Fruit fly (Drosophila melanogaster) whole organism, wandering third instar larva: ENCODE results near the gene stck.
A peak's percentile ranks its signal among the peaks of the same experiment; 100 is the strongest.

Source experiments
- Abd-B ChIP-seq: fragments of >200 bp; optimal IDR thresholded peaks from 2 replicates; lab custom pipeline; 2017; ENCODE audit warnings: missing biosample characterization, missing genetic modification characterization
- CG32264 ChIP-seq: fragments of 200-800 bp; sonication (Bioruptor generic); optimal IDR thresholded peaks from 2 replicates; lab custom pipeline; 2016; ENCODE audit warnings: missing biosample characterization, missing genetic modification characterization
- CG9705 ChIP-seq: fragments of 200-800 bp; sonication (Bioruptor generic); optimal IDR thresholded peaks from 2 replicates; lab custom pipeline; 2018; ENCODE audit warnings: missing biosample characterization, mild to moderate bottlenecking, missing genetic modification characterization
- CrebA ChIP-seq: fragments of 200-800 bp; sonication (Bioruptor generic); optimal IDR thresholded peaks from 2 replicates; lab custom pipeline; 2016; ENCODE audit warnings: missing biosample characterization, mild to moderate bottlenecking, missing genetic modification characterization, borderline replicate concordance
- Dfd ChIP-seq: fragments of >200 bp; optimal IDR thresholded peaks from 2 replicates; lab custom pipeline; 2017; ENCODE audit warnings: missing biosample characterization, missing genetic modification characterization
- Dif ChIP-seq: fragments of 200-275, 200-300 bp; sonication (Bioruptor generic); optimal IDR thresholded peaks from 2 replicates; lab custom pipeline; 2018; ENCODE audit warnings: missing biosample characterization, missing genetic modification characterization; ENCODE audit not compliant: partially characterized antibody
- GATAd ChIP-seq: sonication (Bioruptor generic); optimal IDR thresholded peaks from 2 replicates; lab custom pipeline; 2016; ENCODE audit warnings: missing biosample characterization, missing genetic modification characterization
- HLH106 ChIP-seq: fragments of 200-800 bp; optimal IDR thresholded peaks from 3 replicates; lab custom pipeline; 2019; ENCODE audit warnings: missing biosample characterization, mild to moderate bottlenecking, missing genetic modification characterization, moderate library complexity
- Hnf4 ChIP-seq: fragments of 200-800 bp; sonication (Bioruptor generic); optimal IDR thresholded peaks from 2 replicates; lab custom pipeline; 2016; ENCODE audit warnings: missing biosample characterization, mild to moderate bottlenecking, missing genetic modification characterization
- Hr78 ChIP-seq: fragments of >200 bp; optimal IDR thresholded peaks from 2 replicates; lab custom pipeline; 2017; ENCODE audit warnings: missing biosample characterization, missing genetic modification characterization
- Hr83 ChIP-seq: fragments of 200-300 bp; sonication (Bioruptor generic); optimal IDR thresholded peaks from 2 replicates; lab custom pipeline; 2016; ENCODE audit warnings: missing biosample characterization, mild to moderate bottlenecking, missing genetic modification characterization, moderate library complexity; ENCODE audit not compliant: poor library complexity, severe bottlenecking
- Jra ChIP-seq: sonication (Bioruptor generic); optimal IDR thresholded peaks from 2 replicates; lab custom pipeline; 2016; ENCODE audit warnings: missing biosample characterization, missing genetic modification characterization
- Mio ChIP-seq: sonication (Bioruptor generic); optimal IDR thresholded peaks from 2 replicates; lab custom pipeline; 2016; ENCODE audit warnings: missing biosample characterization, missing genetic modification characterization
- Myc ChIP-seq: fragments of >200 bp; optimal IDR thresholded peaks from 2 replicates; lab custom pipeline; 2017
- N ChIP-seq: fragments of >200 bp; optimal IDR thresholded peaks from 2 replicates; lab custom pipeline; 2018; ENCODE audit warnings: missing biosample characterization, missing external identifiers, missing genetic modification characterization
- OdsH ChIP-seq: fragments of 200-800 bp; sonication (Bioruptor generic); optimal IDR thresholded peaks from 2 replicates; lab custom pipeline; 2016; ENCODE audit warnings: missing biosample characterization, mild to moderate bottlenecking, missing genetic modification characterization
- Rel ChIP-seq, 2 experiments: fragments of 200-800 bp; sonication (Bioruptor generic) in 1 of 2; optimal IDR thresholded peaks; 2 replicates in 1 of 2; 3 replicates in 1 of 2; lab custom pipeline; 2016 to 2019; ENCODE audit warnings: mild to moderate bottlenecking in 2 of 2, missing biosample characterization in 2 of 2, missing genetic modification characterization in 2 of 2, moderate library complexity in 1 of 2
- Sp1 ChIP-seq: fragments of 200-800 bp; sonication (Bioruptor generic); optimal IDR thresholded peaks from 3 replicates; lab custom pipeline; 2019; ENCODE audit warnings: missing biosample characterization, mild to moderate bottlenecking, missing genetic modification characterization, moderate library complexity
- Vsx2 ChIP-seq: fragments of 200-300, 225-300 bp; sonication (Bioruptor generic); optimal IDR thresholded peaks from 2 replicates; lab custom pipeline; 2018; ENCODE audit warnings: missing biosample characterization, missing genetic modification characterization; ENCODE audit not compliant: partially characterized antibody
- br ChIP-seq: fragments of 200-800 bp; sonication (Bioruptor generic); optimal IDR thresholded peaks from 2 replicates; lab custom pipeline; 2016; ENCODE audit warnings: missing biosample characterization, missing genetic modification characterization
- brk ChIP-seq: fragments of 200-800 bp; sonication (Bioruptor generic); optimal IDR thresholded peaks from 2 replicates; lab custom pipeline; 2016; ENCODE audit warnings: missing biosample characterization, mild to moderate bottlenecking, missing genetic modification characterization
- dl ChIP-seq, 2 experiments: fragments of 175-275, 200-275 bp in 1 of 2; fragments of 200-275 bp in 1 of 2; sonication (Bioruptor generic); optimal IDR thresholded peaks; lab custom pipeline; 2018; ENCODE audit warnings: mild to moderate bottlenecking in 2 of 2, missing biosample characterization in 2 of 2, missing genetic modification characterization in 2 of 2, moderate library complexity in 2 of 2; ENCODE audit not compliant: partially characterized antibody in 2 of 2, insufficient read depth in 1 of 2
- dmrt93B ChIP-seq: fragments of 200-800 bp; sonication (Bioruptor generic); optimal IDR thresholded peaks from 2 replicates; lab custom pipeline; 2018; ENCODE audit warnings: missing biosample characterization, mild to moderate bottlenecking, missing genetic modification characterization
- dsf ChIP-seq: sonication (Bioruptor generic); optimal IDR thresholded peaks from 2 replicates; lab custom pipeline; 2016; ENCODE audit warnings: missing biosample characterization, missing genetic modification characterization, borderline replicate concordance
- ey ChIP-seq: fragments of 200-800 bp; sonication (Bioruptor generic); optimal IDR thresholded peaks from 2 replicates; lab custom pipeline; 2016; ENCODE audit warnings: missing biosample characterization, missing genetic modification characterization
- foxo ChIP-seq, 2 experiments: fragments of 200-800 bp; sonication (Bioruptor generic); optimal IDR thresholded peaks; 2 replicates in 1 of 2; 3 replicates in 1 of 2; lab custom pipeline; 2016 to 2017; ENCODE audit warnings: missing biosample characterization in 2 of 2, missing genetic modification characterization in 2 of 2
- fru ChIP-seq: fragments of 200-800 bp; sonication (Bioruptor generic); optimal IDR thresholded peaks from 3 replicates; lab custom pipeline; 2016; ENCODE audit warnings: missing biosample characterization, mild to moderate bottlenecking, missing genetic modification characterization
- h ChIP-seq: fragments of 200-800 bp; sonication (Bioruptor generic); optimal IDR thresholded peaks from 3 replicates; lab custom pipeline; 2016; ENCODE audit warnings: missing biosample characterization, mild to moderate bottlenecking, missing genetic modification characterization
- jim ChIP-seq: fragments of 175-275, 200-325 bp; sonication (Bioruptor generic); optimal IDR thresholded peaks from 2 replicates; lab custom pipeline; 2016; ENCODE audit warnings: missing biosample characterization, mild to moderate bottlenecking, missing genetic modification characterization
- lola ChIP-seq: fragments of >200 bp; optimal IDR thresholded peaks from 2 replicates; lab custom pipeline; 2017; ENCODE audit warnings: missing biosample characterization, missing genetic modification characterization
- pan ChIP-seq: fragments of >200 bp; optimal IDR thresholded peaks from 2 replicates; lab custom pipeline; 2017
- psq ChIP-seq: fragments of 200-800 bp; sonication (Bioruptor generic); optimal IDR thresholded peaks from 3 replicates; lab custom pipeline; 2017; ENCODE audit warnings: missing biosample characterization, mild to moderate bottlenecking, missing genetic modification characterization, moderate library complexity
- rgr ChIP-seq: fragments of 200-800 bp; sonication (Bioruptor generic); optimal IDR thresholded peaks from 3 replicates; lab custom pipeline; 2016; ENCODE audit warnings: missing biosample characterization, mild to moderate bottlenecking, missing genetic modification characterization
- sage ChIP-seq: fragments of 200-800 bp; sonication (Bioruptor generic); optimal IDR thresholded peaks from 2 replicates; lab custom pipeline; 2016; ENCODE audit warnings: missing biosample characterization, mild to moderate bottlenecking, missing genetic modification characterization
- sv ChIP-seq: fragments of 200-800 bp; sonication (Bioruptor generic); optimal IDR thresholded peaks from 3 replicates; lab custom pipeline; 2016; ENCODE audit warnings: missing biosample characterization, missing genetic modification characterization
- tai ChIP-seq: sonication (Bioruptor generic); optimal IDR thresholded peaks from 2 replicates; lab custom pipeline; 2016; ENCODE audit warnings: missing biosample characterization, missing genetic modification characterization
- usp ChIP-seq: fragments of >200 bp; optimal IDR thresholded peaks from 2 replicates; lab custom pipeline; 2017; ENCODE audit warnings: missing biosample characterization, missing genetic modification characterization
- woc ChIP-seq: sonication (Bioruptor generic); optimal IDR thresholded peaks from 2 replicates; lab custom pipeline; 2016; ENCODE audit warnings: missing biosample characterization, mild to moderate bottlenecking, missing genetic modification characterization

The stck gene

dm6 chr3R:8349449-8350115, 7.2 kb upstream of the stck start, which contains the start of gene Atg13:
Gene Atg13, plus strand, starts transcription at chr3R:8349815.
- no peak for TF ChIP-seq OdsH (GFP tag; lab: Kevin White, UChicago)
- peak; percentile 9 for TF ChIP-seq ey (GFP tag; lab: Kevin White, UChicago)
- TF ChIP-seq CG32264, result no peak
- TF ChIP-seq Vsx2 (GFP tag; lab: Kevin White, UChicago), result no peak
- no peak for TF ChIP-seq Dfd (GFP tag; lab: Kevin White, UChicago)
- TF ChIP-seq jim (GFP tag; lab: Kevin White, UChicago), result no peak
- no peak for TF ChIP-seq Rel (GFP tag; optimal IDR thresholded peaks at IDR 0.05; lab: Kevin White, UChicago)
- TF ChIP-seq Rel (tag; optimal IDR thresholded peaks at IDR 0.05; lab: Kevin White, UChicago), result peak; percentile 46
- TF ChIP-seq Jra (GFP tag; lab: Kevin White, UChicago), result no peak
- no peak for TF ChIP-seq CG9705
- no peak for TF ChIP-seq CrebA (GFP tag; lab: Kevin White, UChicago)
- TF ChIP-seq Dif (GFP tag; lab: Kevin White, UChicago), result no peak
- TF ChIP-seq Sp1, result peak; percentile 29
- TF ChIP-seq GATAd (GFP tag; lab: Kevin White, UChicago), result no peak
- no peak for TF ChIP-seq br (GFP tag; lab: Kevin White, UChicago)
- TF ChIP-seq woc (GFP tag; lab: Kevin White, UChicago), result no peak
- peak; percentile 1 for TF ChIP-seq sv (GFP tag; lab: Kevin White, UChicago)
- TF ChIP-seq brk (GFP tag; lab: Kevin White, UChicago), result no peak
- TF ChIP-seq Abd-B (GFP tag; lab: Kevin White, UChicago), result peak; percentile 32
- no peak for TF ChIP-seq h
- no peak for TF ChIP-seq Mio (GFP tag; lab: Kevin White, UChicago)
- TF ChIP-seq HLH106 (tag; lab: Kevin White, UChicago), result peak; percentile 43
- TF ChIP-seq sage, result no peak
- no peak for TF ChIP-seq fru (GFP tag; lab: Kevin White, UChicago)
- no peak for TF ChIP-seq Hr78 (GFP tag; lab: Kevin White, UChicago)
- no peak for TF ChIP-seq tai (GFP tag; lab: Kevin White, UChicago)
- no peak for TF ChIP-seq lola (GFP tag; lab: Kevin White, UChicago)
- TF ChIP-seq Hnf4 (GFP tag; lab: Kevin White, UChicago), result peak; percentile 73
- TF ChIP-seq dl (GFP tag; optimal IDR thresholded peaks at IDR 0.05; lab: Kevin White, UChicago; ENCODE audit: insufficient read depth in 1 of 2, partially characterized antibody in 2 of 2), result no peak
- TF ChIP-seq foxo (GFP tag; optimal IDR thresholded peaks at IDR 0.05; lab: Kevin White, UChicago), result no peak
- no peak for TF ChIP-seq Myc (lab: Kevin White, UChicago)
- no peak for TF ChIP-seq dsf
- TF ChIP-seq pan (lab: Kevin White, UChicago), result no peak
- TF ChIP-seq Hr83 (GFP tag; lab: Kevin White, UChicago), result no peak
- TF ChIP-seq psq (GFP tag; lab: Kevin White, UChicago), result peak; percentile 22
- TF ChIP-seq dmrt93B (GFP tag; lab: Kevin White, UChicago), result no peak
- no peak for TF ChIP-seq rgr (GFP tag; lab: Kevin White, UChicago)
- TF ChIP-seq usp, result no peak
- peak; percentile 8 for TF ChIP-seq N (GFP tag; lab: Kevin White, UChicago)

- no peak for TF ChIP-seq CG32264
- TF ChIP-seq Jra (GFP tag; lab: Kevin White, UChicago), result no peak
- TF ChIP-seq CrebA (GFP tag; lab: Kevin White, UChicago), result no peak
- no peak for TF ChIP-seq Abd-B (GFP tag; lab: Kevin White, UChicago)
- TF ChIP-seq Hr83 (GFP tag; lab: Kevin White, UChicago), result peak; percentile 16
- TF ChIP-seq Hr78 (GFP tag; lab: Kevin White, UChicago), result no peak
- no peak for TF ChIP-seq woc (GFP tag; lab: Kevin White, UChicago)
- TF ChIP-seq sv (GFP tag; lab: Kevin White, UChicago), result no peak
- TF ChIP-seq Dfd (GFP tag; lab: Kevin White, UChicago), result no peak
- TF ChIP-seq Myc (lab: Kevin White, UChicago), result no peak
- TF ChIP-seq ey (GFP tag; lab: Kevin White, UChicago), result no peak
- TF ChIP-seq h, result peak; percentile 30
- TF ChIP-seq foxo (GFP tag; optimal IDR thresholded peaks at IDR 0.05; lab: Kevin White, UChicago), result no peak
- TF ChIP-seq N (GFP tag; lab: Kevin White, UChicago), result no peak
- no peak for TF ChIP-seq Rel (GFP tag; optimal IDR thresholded peaks at IDR 0.05; lab: Kevin White, UChicago)
- peak; percentile 73 for TF ChIP-seq Rel (tag; optimal IDR thresholded peaks at IDR 0.05; lab: Kevin White, UChicago)
- no peak for TF ChIP-seq br (GFP tag; lab: Kevin White, UChicago)
- no peak for TF ChIP-seq OdsH (GFP tag; lab: Kevin White, UChicago)
- no peak for TF ChIP-seq jim (GFP tag; lab: Kevin White, UChicago)
Measured at dm6 chr3R:8352961-8353728, 3.6 kb upstream of the stck start.
